Fruit fly (Drosophila melanogaster) whole organism, embryonic: ENCODE data around the gene Gr9a.

Experiments used
- ATbp ChIP-seq: fragments of 200-800 bp; sonication (Bioruptor generic); optimal IDR thresholded peaks from 2 replicates; lab custom pipeline; 2017; ENCODE audit warnings: missing biosample characterization, mild to moderate bottlenecking, missing genetic modification characterization, missing genetic modification reagents
- Adf1 ChIP-seq: fragments of 200-800 bp; sonication (Bioruptor generic); IDR thresholded peaks from 2 replicates; pipeline ENCODE4 v1.3.6; 2022; ENCODE audit warnings: missing biosample characterization, missing genetic modification characterization
- Aef1 ChIP-seq: fragments of 200-800 bp; sonication (Bioruptor generic); IDR thresholded peaks from 3 replicates; pipeline ENCODE4 v1.3.6; 2022; ENCODE audit warnings: missing biosample characterization, missing genetic modification characterization
- CG1024 ChIP-seq: fragments of 200-800 bp; sonication (Bioruptor generic); IDR thresholded peaks from 2 replicates; pipeline ENCODE4 v1.3.6; 2022; ENCODE audit warnings: missing biosample characterization, missing genetic modification characterization
- CG10431 ChIP-seq: fragments of 200-800 bp; sonication (Bioruptor generic); optimal IDR thresholded peaks from 3 replicates; lab custom pipeline; 2018; ENCODE audit warnings: missing biosample characterization, mild to moderate bottlenecking, missing genetic modification characterization
- CG10654 ChIP-seq: fragments of 200-800 bp; sonication (Bioruptor generic); optimal IDR thresholded peaks from 2 replicates; lab custom pipeline; 2016; ENCODE audit warnings: missing biosample characterization, missing genetic modification characterization
- CG11695 ChIP-seq: fragments of 200-800 bp; sonication (Bioruptor generic); IDR thresholded peaks from 3 replicates; pipeline ENCODE4 v1.3.6; 2022; ENCODE audit warnings: missing biosample characterization, missing genetic modification characterization
- CG12104 ChIP-seq: fragments of 200-800 bp; sonication (Bioruptor generic); optimal IDR thresholded peaks from 3 replicates; lab custom pipeline; 2016; ENCODE audit warnings: missing biosample characterization, missing genetic modification characterization
- CG12155 ChIP-seq: fragments of 200-800 bp; sonication (Bioruptor generic); optimal IDR thresholded peaks from 3 replicates; lab custom pipeline; 2016; ENCODE audit warnings: missing biosample characterization, missing genetic modification characterization
- CG13624 ChIP-seq: fragments of 200-800 bp; sonication (Bioruptor generic); optimal IDR thresholded peaks from 2 replicates; lab custom pipeline; 2016; ENCODE audit warnings: missing biosample characterization, missing genetic modification characterization
- CG14014 ChIP-seq: fragments of 200-800 bp; sonication (Bioruptor generic); IDR thresholded peaks from 2 replicates; pipeline ENCODE4 v1.3.6; 2022; ENCODE audit warnings: missing biosample characterization, missing genetic modification characterization
- CG1647 ChIP-seq: fragments of 200-800 bp; sonication (Bioruptor generic); optimal IDR thresholded peaks from 3 replicates; lab custom pipeline; 2016; ENCODE audit warnings: missing biosample characterization, missing genetic modification characterization
- CG18262 ChIP-seq: fragments of 200-800 bp; optimal IDR thresholded peaks from 3 replicates; lab custom pipeline; 2019; ENCODE audit warnings: missing biosample characterization, mild to moderate bottlenecking, missing genetic modification characterization, moderate library complexity
- CG18599 ChIP-seq: fragments of 200-800 bp; sonication (Bioruptor generic); optimal IDR thresholded peaks from 3 replicates; lab custom pipeline; 2017; ENCODE audit warnings: missing biosample characterization, missing genetic modification characterization, mild to moderate bottlenecking, moderate library complexity, missing genetic modification reagents
- CG30403 ChIP-seq: fragments of 200-800 bp; sonication (Bioruptor generic); optimal IDR thresholded peaks from 3 replicates; lab custom pipeline; 2016; ENCODE audit warnings: missing biosample characterization, missing genetic modification characterization
- CG32532 ChIP-seq: fragments of 200-800 bp; sonication (Bioruptor generic); IDR thresholded peaks from 2 replicates; pipeline ENCODE4 v1.3.6; 2022; ENCODE audit warnings: missing biosample characterization, missing genetic modification characterization
- CG3838 ChIP-seq: fragments of 200-800 bp; sonication (Bioruptor generic); optimal IDR thresholded peaks from 3 replicates; lab custom pipeline; 2016; ENCODE audit warnings: missing biosample characterization, missing genetic modification characterization
- CG4404 ChIP-seq: fragments of 200-800 bp; sonication (Bioruptor generic); IDR thresholded peaks from 2 replicates; pipeline ENCODE4 v1.3.6; 2022; ENCODE audit warnings: missing biosample characterization, missing genetic modification characterization
- CG4424 ChIP-seq: fragments of 200-800 bp; sonication (Bioruptor generic); optimal IDR thresholded peaks from 3 replicates; lab custom pipeline; 2016; ENCODE audit warnings: missing biosample characterization, missing genetic modification characterization
- CG4730 ChIP-seq: fragments of 200-800 bp; sonication (Bioruptor generic); IDR thresholded peaks from 2 replicates; pipeline ENCODE4 v1.3.6; 2022; ENCODE audit warnings: missing biosample characterization, missing genetic modification characterization
- CG4820 ChIP-seq: fragments of 200-800 bp; sonication (Bioruptor generic); optimal IDR thresholded peaks from 3 replicates; lab custom pipeline; 2016; ENCODE audit warnings: missing biosample characterization, missing genetic modification characterization
- CG9215 ChIP-seq: fragments of 200-800 bp; sonication (Bioruptor generic); IDR thresholded peaks from 2 replicates; pipeline ENCODE4 v1.3.6; 2022; ENCODE audit warnings: missing biosample characterization, missing genetic modification characterization
- CG9437 ChIP-seq: fragments of 200-800 bp; sonication (Bioruptor generic); optimal IDR thresholded peaks from 2 replicates; lab custom pipeline; 2018; ENCODE audit warnings: missing biosample characterization, mild to moderate bottlenecking, missing genetic modification characterization
- CG9817 ChIP-seq: fragments of 200-800 bp; sonication (Bioruptor generic); optimal IDR thresholded peaks from 2 replicates; lab custom pipeline; 2018; ENCODE audit warnings: missing biosample characterization, mild to moderate bottlenecking, missing genetic modification characterization, moderate library complexity
- CG9876 ChIP-seq: fragments of 200-800 bp; sonication (Bioruptor generic); optimal IDR thresholded peaks from 2 replicates; lab custom pipeline; 2016; ENCODE audit warnings: missing biosample characterization, missing genetic modification characterization
- CkIIα-i1 ChIP-seq: fragments of 200-800 bp; sonication (Bioruptor generic); IDR thresholded peaks from 2 replicates; pipeline ENCODE4 v1.3.6; 2022; ENCODE audit warnings: missing biosample characterization, missing genetic modification characterization
- D19A ChIP-seq: fragments of 200-800 bp; optimal IDR thresholded peaks from 3 replicates; lab custom pipeline; 2019; ENCODE audit warnings: missing biosample characterization, mild to moderate bottlenecking, missing genetic modification characterization, moderate library complexity
- Dfd ChIP-seq, 2 experiments: fragments of >200 bp; optimal IDR thresholded peaks; 2 replicates each; lab custom pipeline; 2017; ENCODE audit warnings: missing biosample characterization in 2 of 2, missing genetic modification characterization in 2 of 2
- Drgx ChIP-seq: fragments of 200-800 bp; sonication (Bioruptor generic); IDR thresholded peaks from 2 replicates; pipeline ENCODE4 v1.3.6; 2022; ENCODE audit warnings: missing biosample characterization, missing genetic modification characterization
- Fer3 ChIP-seq: fragments of 200-800 bp; sonication (Bioruptor generic); optimal IDR thresholded peaks from 2 replicates; lab custom pipeline; 2018; ENCODE audit warnings: missing biosample characterization, mild to moderate bottlenecking, missing genetic modification characterization, moderate library complexity
- Gug ChIP-seq: fragments of 200-800 bp; sonication (Bioruptor generic); IDR thresholded peaks from 4 replicates; pipeline ENCODE4 v1.3.6; 2022; ENCODE audit warnings: missing biosample characterization, missing genetic modification characterization
- HLH3B ChIP-seq: fragments of 200-800 bp; sonication (Bioruptor generic); IDR thresholded peaks from 2 replicates; pipeline ENCODE4 v1.3.6; 2022; ENCODE audit warnings: missing biosample characterization, missing genetic modification characterization
- HLH54F ChIP-seq: fragments of 200-800 bp; sonication (Bioruptor generic); optimal IDR thresholded peaks from 3 replicates; lab custom pipeline; 2016; ENCODE audit warnings: missing biosample characterization, missing genetic modification characterization
- Lim3 ChIP-seq: fragments of 200-800 bp; sonication (Bioruptor generic); IDR thresholded peaks from 2 replicates; pipeline ENCODE4 v1.3.6; 2022; ENCODE audit warnings: missing biosample characterization, missing genetic modification characterization
- Med ChIP-seq: fragments of 200-800 bp; sonication (Bioruptor generic); peaks from one replicate; lab custom pipeline; 2016; ENCODE audit warnings: missing biosample characterization, missing genetic modification characterization, mild to moderate bottlenecking, inconsistent platforms, moderate library complexity
- Rx ChIP-seq: fragments of 200-800 bp; sonication (Bioruptor generic); IDR thresholded peaks from 2 replicates; pipeline ENCODE4 v1.3.6; 2022; ENCODE audit warnings: missing biosample characterization, missing genetic modification characterization
- Sox102F ChIP-seq: fragments of 200-800 bp; sonication (Bioruptor generic); optimal IDR thresholded peaks from 2 replicates; lab custom pipeline; 2018; ENCODE audit warnings: missing biosample characterization, mild to moderate bottlenecking, missing genetic modification characterization, moderate library complexity
- al ChIP-seq: fragments of 200-800 bp; sonication (Bioruptor generic); IDR thresholded peaks from 2 replicates; pipeline ENCODE4 v1.3.6; 2022; ENCODE audit warnings: missing biosample characterization, missing genetic modification characterization
- az2 ChIP-seq: fragments of 200-800 bp; sonication (Bioruptor generic); optimal IDR thresholded peaks from 3 replicates; lab custom pipeline; 2016; ENCODE audit warnings: missing biosample characterization, missing genetic modification characterization
- bcd ChIP-seq: fragments of 200-800 bp; sonication (Bioruptor generic); optimal IDR thresholded peaks from 2 replicates; lab custom pipeline; 2017; ENCODE audit warnings: missing biosample characterization, mild to moderate bottlenecking, missing genetic modification characterization
- ci ChIP-seq: fragments of 200-800 bp; sonication (Bioruptor generic); IDR thresholded peaks from 3 replicates; pipeline ENCODE4 v1.3.6; 2022; ENCODE audit warnings: missing biosample characterization, missing genetic modification characterization
- danr ChIP-seq: fragments of 200-800 bp; sonication (Bioruptor generic); IDR thresholded peaks from 2 replicates; pipeline ENCODE4 v1.3.6; 2022; ENCODE audit warnings: missing biosample characterization, missing genetic modification characterization
- ems ChIP-seq: fragments of 200-800 bp; sonication (Bioruptor generic); optimal IDR thresholded peaks from 3 replicates; lab custom pipeline; 2016; ENCODE audit warnings: missing biosample characterization, missing genetic modification characterization
- ewg ChIP-seq: fragments of 200-800 bp; sonication (Bioruptor generic); optimal IDR thresholded peaks from 3 replicates; lab custom pipeline; 2017; ENCODE audit warnings: mild to moderate bottlenecking, missing biosample characterization, missing genetic modification reagents, missing genetic modification characterization
- gfzf ChIP-seq: fragments of 200-800 bp; sonication (Bioruptor generic); optimal IDR thresholded peaks from 2 replicates; lab custom pipeline; 2016; ENCODE audit warnings: missing biosample characterization, mild to moderate bottlenecking, missing genetic modification characterization, moderate library complexity
- grau ChIP-seq: fragments of 200-800 bp; optimal IDR thresholded peaks from 3 replicates; lab custom pipeline; 2019; ENCODE audit warnings: missing biosample characterization, mild to moderate bottlenecking, missing genetic modification characterization, moderate library complexity
- ken ChIP-seq: fragments of 200-800 bp; sonication (Bioruptor generic); IDR thresholded peaks from 3 replicates; pipeline ENCODE4 v1.3.6; 2022; ENCODE audit warnings: missing biosample characterization, missing genetic modification characterization
- lilli ChIP-seq: fragments of 200-800 bp; sonication (Bioruptor generic); optimal IDR thresholded peaks from 3 replicates; lab custom pipeline; 2016; ENCODE audit warnings: missing biosample characterization, missing genetic modification characterization
- row ChIP-seq: fragments of 200-800 bp; sonication (Bioruptor generic); IDR thresholded peaks from 3 replicates; pipeline ENCODE4 v1.3.6; 2022; ENCODE audit warnings: missing biosample characterization, missing genetic modification characterization
- seq ChIP-seq: fragments of 200-800 bp; sonication (Bioruptor generic); IDR thresholded peaks from 2 replicates; pipeline ENCODE4 v1.3.6; 2022; ENCODE audit warnings: missing biosample characterization, missing genetic modification characterization
- stc ChIP-seq: fragments of 200-800 bp; sonication (Bioruptor generic); IDR thresholded peaks from 2 replicates; pipeline ENCODE4 v1.3.6; 2022; ENCODE audit warnings: missing biosample characterization, missing genetic modification characterization
- wdn ChIP-seq: fragments of 200-800 bp; sonication (Bioruptor generic); IDR thresholded peaks from 2 replicates; pipeline ENCODE4 v1.3.6; 2022; ENCODE audit warnings: missing biosample characterization, missing genetic modification characterization

The Gr9a gene

dm6 chrX:10067528-10067927 lies 6.1 kb downstream of the Gr9a start:
- peak; percentile 47 for TF ChIP-seq az2 (GFP tag; lab: Kevin White, UChicago)
- peak; percentile 33 for TF ChIP-seq CG30403 (GFP tag; lab: Kevin White, UChicago)
- peak; percentile 63; the same call in 2 of the 3 replicates for TF ChIP-seq ken
- peak; percentile 17 for TF ChIP-seq CG9817 (tag; lab: Kevin White, UChicago)
- TF ChIP-seq grau = peak; percentile 35
- no peak for TF ChIP-seq Adf1 (GFP tag; lab: Robert Waterston, UW)
- TF ChIP-seq ci (GFP tag; lab: Robert Waterston, UW) = peak; percentile 75
- no peak for TF ChIP-seq wdn (GFP tag; lab: Robert Waterston, UW)
- peak; percentile 38; the same call in 1 of the 4 replicates for TF ChIP-seq Gug (GFP tag; lab: Robert Waterston, UW)
- TF ChIP-seq CG1024 (GFP tag; lab: Robert Waterston, UW) = 0 out of 2 replicates have a peak, but pooled peaks have one; percentile 20
- peak; percentile 57 for TF ChIP-seq Drgx (GFP tag; lab: Robert Waterston, UW)
- peak; percentile 60 for TF ChIP-seq ems (GFP tag; lab: Kevin White, UChicago)
- peak; percentile 32 for TF ChIP-seq CG18262
- TF ChIP-seq ewg (GFP tag; lab: Kevin White, UChicago) = peak; percentile 21
- TF ChIP-seq CG4404 (GFP tag; lab: Robert Waterston, UW) = peak; percentile 49
- TF ChIP-seq ATbp (GFP tag; lab: Kevin White, UChicago) = peak; percentile 37
- peak; percentile 34 for TF ChIP-seq D19A (tag; lab: Kevin White, UChicago)
- peak; percentile 14 for TF ChIP-seq CG10654 (GFP tag; lab: Kevin White, UChicago)
- peak; percentile 41 for TF ChIP-seq CG4820 (GFP tag; lab: Kevin White, UChicago)
- TF ChIP-seq Med (GFP tag; lab: Kevin White, UChicago) = no peak
- TF ChIP-seq CkIIα-i1 (GFP tag; lab: Robert Waterston, UW) = no peak
- peak; percentile 50; the same call in 1 of the 2 replicates for TF ChIP-seq HLH3B (GFP tag; lab: Robert Waterston, UW)
- peak; percentile 45 for TF ChIP-seq lilli (GFP tag; lab: Kevin White, UChicago)
- TF ChIP-seq CG9876 (GFP tag; lab: Kevin White, UChicago) = no peak
- peak; percentile 70 for TF ChIP-seq row
- TF ChIP-seq HLH54F (GFP tag; lab: Kevin White, UChicago) = peak; percentile 15
- 0 out of 3 replicates have a peak, but pooled peaks have one; percentile 11 for TF ChIP-seq Aef1 (GFP tag; lab: Robert Waterston, UW)
- TF ChIP-seq CG9437 (GFP tag; lab: Kevin White, UChicago) = no peak
- TF ChIP-seq Rx = peak; percentile 25; the same call in 1 of the 2 replicates
- TF ChIP-seq danr = no peak
- TF ChIP-seq Dfd (GFP tag; optimal IDR thresholded peaks at IDR 0.05; lab: Kevin White, UChicago) = no peak
- TF ChIP-seq CG1647 (GFP tag; lab: Kevin White, UChicago) = no peak
- 0 out of 2 replicates have a peak, but pooled peaks have one; percentile 26 for TF ChIP-seq CG14014 (GFP tag; lab: Robert Waterston, UW)
- peak; percentile 51; the same call in 1 of the 3 replicates for TF ChIP-seq CG11695
- no peak for TF ChIP-seq al (GFP tag; lab: Robert Waterston, UW)
- TF ChIP-seq Fer3 = peak; percentile 36
- 0 out of 2 replicates have a peak, but pooled peaks have one; percentile 21 for TF ChIP-seq seq (GFP tag; lab: Robert Waterston, UW)
- 0 out of 2 replicates have a peak, but pooled peaks have one; percentile 40 for TF ChIP-seq CG4730 (GFP tag; lab: Robert Waterston, UW)
- no peak for TF ChIP-seq CG13624 (GFP tag; lab: Kevin White, UChicago)
- TF ChIP-seq stc (GFP tag; lab: Robert Waterston, UW) = peak; percentile 59; the same call in 1 of the 2 replicates
- TF ChIP-seq CG9215 = 0 out of 2 replicates have a peak, but pooled peaks have one; percentile 10
- TF ChIP-seq CG32532 (GFP tag; lab: Robert Waterston, UW) = peak; percentile 56; the same call in 1 of the 2 replicates
- no peak for TF ChIP-seq CG10431 (GFP tag; lab: Kevin White, UChicago)
- peak; percentile 65 for TF ChIP-seq Sox102F (GFP tag; lab: Kevin White, UChicago)
- TF ChIP-seq CG3838 = no peak
- no peak for TF ChIP-seq Lim3 (GFP tag; lab: Robert Waterston, UW)
- no peak for TF ChIP-seq CG12104 (GFP tag; lab: Kevin White, UChicago)
- TF ChIP-seq CG18599 (GFP tag; lab: Kevin White, UChicago) = peak; percentile 69
- peak; percentile 47 for TF ChIP-seq CG4424 (GFP tag; lab: Kevin White, UChicago)
- TF ChIP-seq gfzf (GFP tag; lab: Kevin White, UChicago) = no peak
- TF ChIP-seq CG12155 (GFP tag; lab: Kevin White, UChicago) = peak; percentile 7
- TF ChIP-seq bcd = peak; percentile 36
